Worm (Caenorhabditis elegans) whole organism, mixed stage, embryonic: Measurements from ENCODE around the gene C07D8.5.

Source experiments
- elt-3 ChIP-seq: fragments of 150-350 bp; optimal IDR thresholded peaks from 2 replicates; lab custom pipeline; 2014; ENCODE audit warnings: missing biosample characterization, missing genetic modification characterization
- lsy-2 ChIP-seq: fragments of 150-350 bp; optimal IDR thresholded peaks from 2 replicates; lab custom pipeline; 2014; ENCODE audit warnings: missing biosample characterization, missing genetic modification characterization
- mab-5 ChIP-seq: fragments of 150-350 bp; optimal IDR thresholded peaks from 2 replicates; lab custom pipeline; 2014; ENCODE audit warnings: missing biosample characterization, missing genetic modification characterization
- pha-4 ChIP-seq: fragments of 150-350 bp; optimal IDR thresholded peaks from 2 replicates; lab custom pipeline; 2018; ENCODE audit warnings: missing biosample characterization, missing genetic modification reagents, missing genetic modification characterization
- sptf-1 ChIP-seq: sonication (generic microtip); optimal IDR thresholded peaks from 2 replicates; lab custom pipeline; 2017; ENCODE audit warnings: mild to moderate bottlenecking, missing genetic modification characterization, moderate library complexity, missing compliant biosample characterization

Gene C07D8.5

DNA sequence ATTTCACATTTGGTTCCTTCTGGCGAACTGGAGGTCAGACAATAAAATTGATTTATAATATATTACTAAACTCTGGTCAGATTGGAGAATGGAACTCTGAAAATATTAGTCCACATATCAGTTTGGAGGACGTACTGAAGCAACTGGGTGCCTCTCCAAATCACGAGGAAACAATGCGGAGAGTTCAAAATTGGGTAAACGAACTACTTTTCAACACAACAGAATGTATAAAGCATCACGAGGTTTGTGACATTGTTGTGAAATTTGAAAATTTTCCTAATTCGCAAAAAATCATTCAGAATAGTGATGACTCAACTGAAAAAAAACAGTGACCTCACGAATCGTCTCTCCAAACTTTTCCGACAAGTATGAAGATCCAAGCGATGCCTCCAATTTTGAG is 49.3 kb downstream of the C07D8.5 start, which contains the start of gene gad-2:
Gene gad-2, plus strand, starts transcription at position 301 of the 400 bp plus-strand sequence.
- TF ChIP-seq sptf-1 (tag; lab: Kevin White, UChicago) (no peak), lsy-2 (no peak), elt-3 (no peak), mab-5 (tag; lab: Kevin White, UChicago) (no peak), pha-4 (tag; lab: Kevin White, UChicago) (no peak)
